Fruit fly (Drosophila melanogaster) whole organism, adult: ENCODE data around the gene Ir68a.

Experiments
- CG33017 ChIP-seq: fragments of 200-800 bp; sonication (Bioruptor generic); optimal IDR thresholded peaks from 2 replicates; lab custom pipeline; 2018; ENCODE audit warnings: missing biosample characterization, mild to moderate bottlenecking, missing genetic modification characterization, moderate library complexity
- kay ChIP-seq: fragments of 200-800 bp; sonication (Bioruptor generic); peaks from one replicate; lab custom pipeline; 2016; ENCODE audit warnings: missing biosample characterization, missing genetic modification characterization, borderline replicate concordance
- ovo ChIP-seq: fragments of 200-800 bp; sonication (Bioruptor generic); optimal IDR thresholded peaks from 2 replicates; lab custom pipeline; 2016; ENCODE audit warnings: missing biosample characterization, missing genetic modification characterization

DNA sequence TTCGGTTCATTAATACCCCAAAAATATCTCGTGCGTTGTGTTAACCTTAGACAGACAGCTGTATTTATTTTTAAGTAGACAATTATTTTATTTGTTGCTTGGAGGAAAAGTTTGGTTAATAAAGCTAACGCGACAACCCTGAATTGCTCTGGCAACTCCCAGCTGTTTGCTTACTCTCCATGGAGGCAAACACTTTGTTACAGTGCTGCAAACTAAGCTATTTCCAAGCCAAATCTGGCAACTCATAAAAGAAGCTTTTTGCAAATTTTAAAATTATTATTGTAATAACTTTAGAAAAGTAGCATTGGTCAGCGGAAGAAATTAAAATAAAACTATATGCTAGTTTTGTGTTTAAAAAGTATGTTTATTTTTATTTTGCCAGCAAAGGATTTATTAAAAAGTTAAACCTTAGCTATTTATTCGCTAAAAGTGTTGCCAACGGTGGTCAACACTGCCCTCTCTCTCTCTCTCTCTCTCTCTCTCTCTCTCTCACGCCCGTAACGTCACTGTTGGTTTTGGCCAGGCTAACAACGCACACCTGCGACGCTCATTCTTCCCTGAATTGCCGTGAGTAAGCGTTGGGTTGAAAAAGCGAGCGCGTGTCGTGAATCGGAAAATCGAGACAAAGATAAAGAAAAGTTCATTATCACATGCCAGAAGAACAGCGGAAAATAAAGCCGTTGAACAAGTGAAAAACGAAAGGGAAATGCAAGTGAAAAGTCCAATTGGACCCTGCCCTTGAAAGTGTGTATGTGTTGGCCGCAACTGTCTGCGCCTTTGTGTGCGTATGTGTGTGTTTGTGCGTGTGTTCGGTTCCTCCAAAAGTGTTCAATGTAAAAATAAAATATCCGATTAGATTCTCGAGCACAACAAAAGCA lies 20.5 kb downstream of the Ir68a start:
- TF ChIP-seq ovo (GFP tag; lab: Kevin White, UChicago) (no peak), CG33017 (tag; lab: Kevin White, UChicago) (peak; percentile 89), kay (peak; percentile 96)
